ENCODE assay signal across 1 fruit fly cellular context in genomic region chr2L:20061018-20061657, dm6.
TF ChIP-seq lines count a peak whose summit lies in the region.

Gene barr, minus strand, starts transcription at chr2L:20061370.
Gene lok, plus strand, starts transcription at chr2L:20061422.

TF ChIP-seq in whole organism, embryonic, 481 proteins besides CTCF, POLR2A, EP300 and RAD21 (continued from another document and continues in another):
- TF ChIP-seq prd (optimal IDR thresholded peaks at IDR 0.05; lab: Kevin White, UChicago), result no peak
- peak; percentile 57; the same call in 2 of the 3 replicates for TF ChIP-seq prd (GFP tag; IDR thresholded peaks at IDR 0.05; lab: Robert Waterston, UW)
- peak; percentile 44 for TF ChIP-seq Antp (GFP tag; optimal IDR thresholded peaks at IDR 0.05; lab: Kevin White, UChicago)
- TF ChIP-seq CG32772 (GFP tag; IDR thresholded peaks at IDR 0.05; lab: Robert Waterston, UW), result 0 out of 2 replicates have a peak, but pooled peaks have one; percentile 6
- peak; percentile 78 for TF ChIP-seq CG14710 (tag; optimal IDR thresholded peaks at IDR 0.05; lab: Kevin White, UChicago)
- TF ChIP-seq ci (GFP tag; IDR thresholded peaks at IDR 0.05; lab: Robert Waterston, UW), result 0 out of 3 replicates have a peak, but pooled peaks have one; percentile 10
- TF ChIP-seq CG1832 (GFP tag; optimal IDR thresholded peaks at IDR 0.05; lab: Kevin White, UChicago), result no peak
- peak; percentile 67 for TF ChIP-seq zfh2 (GFP tag; optimal IDR thresholded peaks at IDR 0.05; lab: Kevin White, UChicago)
- TF ChIP-seq psq (GFP tag; optimal IDR thresholded peaks at IDR 0.05; lab: Kevin White, UChicago), result peak; percentile 44
- TF ChIP-seq CG12104 (GFP tag; optimal IDR thresholded peaks at IDR 0.05; lab: Kevin White, UChicago), result peak; percentile 55
- no peak for TF ChIP-seq CG9797 (GFP tag; optimal IDR thresholded peaks at IDR 0.05; lab: Kevin White, UChicago)
- no peak for TF ChIP-seq unc-4 (GFP tag; IDR thresholded peaks at IDR 0.05; lab: Robert Waterston, UW; ENCODE audit: partially characterized antibody)
- TF ChIP-seq CG10543 (GFP tag; optimal IDR thresholded peaks at IDR 0.05; lab: Kevin White, UChicago), result peak; percentile 62
- no peak for TF ChIP-seq tio (GFP tag; optimal IDR thresholded peaks at IDR 0.05; lab: Kevin White, UChicago)
- TF ChIP-seq CG9876 (GFP tag; optimal IDR thresholded peaks at IDR 0.05; lab: Kevin White, UChicago), result peak; percentile 5
- no peak for TF ChIP-seq CG13894 (tag; optimal IDR thresholded peaks at IDR 0.05; lab: Kevin White, UChicago)
- peak; percentile 8 for TF ChIP-seq CG12236 (GFP tag; optimal IDR thresholded peaks at IDR 0.05; lab: Kevin White, UChicago)
- peak; percentile 47 for TF ChIP-seq CG1647 (GFP tag; optimal IDR thresholded peaks at IDR 0.05; lab: Kevin White, UChicago)
- no peak for TF ChIP-seq dati (GFP tag; IDR thresholded peaks at IDR 0.05; lab: Robert Waterston, UW)
- TF ChIP-seq pum (GFP tag; optimal IDR thresholded peaks at IDR 0.05; lab: Kevin White, UChicago), result peak; percentile 67
- TF ChIP-seq CG17912 (GFP tag; optimal IDR thresholded peaks at IDR 0.05; lab: Kevin White, UChicago), result no peak
- TF ChIP-seq lola (GFP tag; optimal IDR thresholded peaks at IDR 0.05; lab: Kevin White, UChicago), result peak in 1 of 3 experiments; percentile 59
- TF ChIP-seq CG8281 (tag; optimal IDR thresholded peaks at IDR 0.05; lab: Kevin White, UChicago), result no peak
- TF ChIP-seq shn (GFP tag; optimal IDR thresholded peaks at IDR 0.05; lab: Kevin White, UChicago), result peak; percentile 59
- TF ChIP-seq CG2116 (GFP tag; optimal IDR thresholded peaks at IDR 0.05; lab: Kevin White, UChicago), result peak; percentile 93
- peak; percentile 60 for TF ChIP-seq lilli (GFP tag; optimal IDR thresholded peaks at IDR 0.05; lab: Kevin White, UChicago)
- TF ChIP-seq CG10654 (GFP tag; optimal IDR thresholded peaks at IDR 0.05; lab: Kevin White, UChicago), result peak; percentile 27
- TF ChIP-seq D19B (GFP tag; optimal IDR thresholded peaks at IDR 0.05; lab: Kevin White, UChicago), result peak; percentile 29
- no peak for TF ChIP-seq MTF-1 (GFP tag; optimal IDR thresholded peaks at IDR 0.05; lab: Kevin White, UChicago; ENCODE audit: borderline replicate concordance)
- peak; percentile 16 for TF ChIP-seq cato (GFP tag; optimal IDR thresholded peaks at IDR 0.05; lab: Kevin White, UChicago; ENCODE audit: borderline replicate concordance)
- TF ChIP-seq Ptx1 (GFP tag; IDR thresholded peaks at IDR 0.05; lab: Robert Waterston, UW), result peak; percentile 61; the same call in 1 of the 2 replicates
- TF ChIP-seq Abd-B (GFP tag; optimal IDR thresholded peaks at IDR 0.05; lab: Kevin White, UChicago), result peak; percentile 71
- TF ChIP-seq HHEX (GFP tag; optimal IDR thresholded peaks at IDR 0.05; lab: Kevin White, UChicago), result no peak
- TF ChIP-seq fd102C (GFP tag; optimal IDR thresholded peaks at IDR 0.05; lab: Kevin White, UChicago), result no peak
- peak; percentile 93 for TF ChIP-seq CG3995 (GFP tag; optimal IDR thresholded peaks at IDR 0.05; lab: Kevin White, UChicago)
- peak; percentile 19 for TF ChIP-seq Dek (tag; optimal IDR thresholded peaks at IDR 0.05; lab: Kevin White, UChicago)
- TF ChIP-seq Hr3 (GFP tag; optimal IDR thresholded peaks at IDR 0.05; lab: Kevin White, UChicago), result peak; percentile 66
- TF ChIP-seq CG8388 (GFP tag; optimal IDR thresholded peaks at IDR 0.05; lab: Kevin White, UChicago), result peak; percentile 62
- TF ChIP-seq slp2 (GFP tag; optimal IDR thresholded peaks at IDR 0.05; lab: Kevin White, UChicago), result peak; percentile 14
- 0 out of 2 replicates have a peak, but pooled peaks have one; percentile 7 for TF ChIP-seq CG14014 (GFP tag; IDR thresholded peaks at IDR 0.05; lab: Robert Waterston, UW)
- no peak for TF ChIP-seq CG2202 (tag; optimal IDR thresholded peaks at IDR 0.05; lab: Kevin White, UChicago)
- peak; percentile 19 for TF ChIP-seq vfl (GFP tag; optimal IDR thresholded peaks at IDR 0.05; lab: Kevin White, UChicago)
- no peak for TF ChIP-seq Nf-YA (GFP tag; IDR thresholded peaks at IDR 0.05; lab: Robert Waterston, UW)
- no peak for TF ChIP-seq cwo (GFP tag; optimal IDR thresholded peaks at IDR 0.05; lab: Kevin White, UChicago)
- TF ChIP-seq insv (GFP tag; optimal IDR thresholded peaks at IDR 0.05; lab: Kevin White, UChicago), result no peak
- TF ChIP-seq CG17802 (tag; optimal IDR thresholded peaks at IDR 0.05; lab: Kevin White, UChicago), result peak; percentile 3
- peak in 1 of 2 experiments; percentile 57 for TF ChIP-seq Hr51 (GFP tag; optimal IDR thresholded peaks at IDR 0.05; lab: Kevin White, UChicago)
- TF ChIP-seq CG3281 (GFP tag; optimal IDR thresholded peaks at IDR 0.05; lab: Kevin White, UChicago), result peak; percentile 14
- TF ChIP-seq PHDP (tag; optimal IDR thresholded peaks at IDR 0.05; lab: Kevin White, UChicago), result peak; percentile 5
- TF ChIP-seq CG4854 (GFP tag; optimal IDR thresholded peaks at IDR 0.05; lab: Kevin White, UChicago), result peak; percentile 9
- peak; percentile 83 for TF ChIP-seq row (GFP tag; IDR thresholded peaks at IDR 0.05; lab: Robert Waterston, UW)
- peak; percentile 6 for TF ChIP-seq gro (GFP tag; optimal IDR thresholded peaks at IDR 0.05; lab: Kevin White, UChicago)
- no peak for TF ChIP-seq CG12299 (tag; optimal IDR thresholded peaks at IDR 0.05; lab: Kevin White, UChicago)
- no peak for TF ChIP-seq h (optimal IDR thresholded peaks at IDR 0.05; lab: Kevin White, UChicago)
- TF ChIP-seq CG30020 (tag; optimal IDR thresholded peaks at IDR 0.05; lab: Kevin White, UChicago), result peak; percentile 66
- no peak for TF ChIP-seq hb (GFP tag; IDR thresholded peaks at IDR 0.05; lab: Robert Waterston, UW; ENCODE audit: partially characterized antibody)
- no peak for TF ChIP-seq Ravus (GFP tag; IDR thresholded peaks at IDR 0.05; lab: Robert Waterston, UW)
- peak; percentile 63 for TF ChIP-seq sug (tag; optimal IDR thresholded peaks at IDR 0.05; lab: Kevin White, UChicago)
- peak; percentile 60; the same call in 1 of the 2 replicates for TF ChIP-seq CG4404 (GFP tag; IDR thresholded peaks at IDR 0.05; lab: Robert Waterston, UW)
- peak; percentile 58 for TF ChIP-seq CG18619 (GFP tag; optimal IDR thresholded peaks at IDR 0.05; lab: Kevin White, UChicago)
- peak; percentile 60 for TF ChIP-seq grau (tag; optimal IDR thresholded peaks at IDR 0.05; lab: Kevin White, UChicago)
- peak; percentile 7 for TF ChIP-seq Six4 (GFP tag; optimal IDR thresholded peaks at IDR 0.05; lab: Kevin White, UChicago)
- TF ChIP-seq tin (GFP tag; optimal IDR thresholded peaks at IDR 0.05; lab: Kevin White, UChicago), result peak; percentile 53
- TF ChIP-seq mirr (GFP tag; optimal IDR thresholded peaks at IDR 0.05; lab: Kevin White, UChicago), result no peak
- no peak for TF ChIP-seq CG7745 (tag; optimal IDR thresholded peaks at IDR 0.05; lab: Kevin White, UChicago)
- peak; percentile 66 for TF ChIP-seq CG12391 (tag; optimal IDR thresholded peaks at IDR 0.05; lab: Kevin White, UChicago)
- peak; percentile 63 for TF ChIP-seq dmrt11E (tag; optimal IDR thresholded peaks at IDR 0.05; lab: Kevin White, UChicago)
- peak; percentile 56 for TF ChIP-seq CG12659 (GFP tag; optimal IDR thresholded peaks at IDR 0.05; lab: Kevin White, UChicago)
- TF ChIP-seq CG5180 (GFP tag; optimal IDR thresholded peaks at IDR 0.05; lab: Kevin White, UChicago), result no peak
- peak; percentile 88 for TF ChIP-seq sens (GFP tag; lab: Kevin White, UChicago)
- TF ChIP-seq crc (GFP tag; optimal IDR thresholded peaks at IDR 0.05; lab: Kevin White, UChicago), result peak; percentile 15
- no peak for TF ChIP-seq CG34224 (GFP tag; IDR thresholded peaks at IDR 0.05; lab: Robert Waterston, UW; ENCODE audit: partially characterized antibody)
- TF ChIP-seq ssp (GFP tag; IDR thresholded peaks at IDR 0.05; lab: Robert Waterston, UW), result peak; percentile 43; the same call in 1 of the 2 replicates
- peak; percentile 75 for TF ChIP-seq CG2120 (GFP tag; optimal IDR thresholded peaks at IDR 0.05; lab: Kevin White, UChicago)
- TF ChIP-seq CG13775 (GFP tag; optimal IDR thresholded peaks at IDR 0.05; lab: Kevin White, UChicago), result peak; percentile 71
- no peak for TF ChIP-seq toy (GFP tag; IDR thresholded peaks at IDR 0.05; lab: Robert Waterston, UW)
- TF ChIP-seq stwl (tag; optimal IDR thresholded peaks at IDR 0.05; lab: Kevin White, UChicago), result peak; percentile 24
- peak; percentile 25 for TF ChIP-seq CG12942 (GFP tag; optimal IDR thresholded peaks at IDR 0.05; lab: Kevin White, UChicago)
- TF ChIP-seq pan (optimal IDR thresholded peaks at IDR 0.05; lab: Kevin White, UChicago), result no peak
- no peak for TF ChIP-seq pan (GFP tag; optimal IDR thresholded peaks at IDR 0.05 in 1 of 2, IDR thresholded peaks at IDR 0.05 in 1 of 2)
- TF ChIP-seq CG1233 (GFP tag; optimal IDR thresholded peaks at IDR 0.05; lab: Kevin White, UChicago), result peak; percentile 49
- TF ChIP-seq mld (GFP tag; IDR thresholded peaks at IDR 0.05; lab: Robert Waterston, UW; ENCODE audit: partially characterized antibody), result no peak
- no peak for TF ChIP-seq fru (optimal IDR thresholded peaks at IDR 0.05; lab: Kevin White, UChicago)
- no peak for TF ChIP-seq Hey (tag; optimal IDR thresholded peaks at IDR 0.05; lab: Kevin White, UChicago)
- peak; percentile 65 for TF ChIP-seq ind (GFP tag; optimal IDR thresholded peaks at IDR 0.05; lab: Kevin White, UChicago)
- TF ChIP-seq CG31388 (GFP tag; optimal IDR thresholded peaks at IDR 0.05; lab: Kevin White, UChicago), result peak; percentile 12
- peak; percentile 60 for TF ChIP-seq CG18476 (GFP tag; optimal IDR thresholded peaks at IDR 0.05; lab: Kevin White, UChicago)
- no peak for TF ChIP-seq CG17186 (GFP tag; optimal IDR thresholded peaks at IDR 0.05; lab: Kevin White, UChicago)
- TF ChIP-seq CG4424 (GFP tag; optimal IDR thresholded peaks at IDR 0.05; lab: Kevin White, UChicago), result peak; percentile 58
- TF ChIP-seq bab2 (GFP tag; optimal IDR thresholded peaks at IDR 0.05; lab: Kevin White, UChicago), result peak; percentile 24
- peak; percentile 57 for TF ChIP-seq pnt (GFP tag; optimal IDR thresholded peaks at IDR 0.05; lab: Kevin White, UChicago)
- peak; percentile 3 for TF ChIP-seq CG15011 (GFP tag; optimal IDR thresholded peaks at IDR 0.05; lab: Kevin White, UChicago)
- TF ChIP-seq Ets97D (GFP tag; optimal IDR thresholded peaks at IDR 0.05; lab: Kevin White, UChicago), result peak; percentile 51
- peak; percentile 35 for TF ChIP-seq Hmr (GFP tag; optimal IDR thresholded peaks at IDR 0.05; lab: Kevin White, UChicago)
- TF ChIP-seq kay (GFP tag; optimal IDR thresholded peaks at IDR 0.05; lab: Kevin White, UChicago), result peak; percentile 39
- peak; percentile 23; the same call in 1 of the 2 replicates for TF ChIP-seq Xrp1 (GFP tag; IDR thresholded peaks at IDR 0.05; lab: Robert Waterston, UW)
- peak; percentile 49 for TF ChIP-seq YL-1 (GFP tag; optimal IDR thresholded peaks at IDR 0.05; lab: Kevin White, UChicago)
- TF ChIP-seq CG7963 (GFP tag; IDR thresholded peaks at IDR 0.05; lab: Robert Waterston, UW; ENCODE audit: partially characterized antibody), result no peak
- TF ChIP-seq chif (GFP tag; optimal IDR thresholded peaks at IDR 0.05; lab: Kevin White, UChicago), result peak; percentile 10 to 65
- TF ChIP-seq CG4360 (GFP tag; IDR thresholded peaks at IDR 0.05; lab: Robert Waterston, UW), result no peak
- peak in 1 of 2 experiments; percentile 86 for TF ChIP-seq Dfd (GFP tag; optimal IDR thresholded peaks at IDR 0.05; lab: Kevin White, UChicago)
- peak; percentile 37 for TF ChIP-seq Mad (GFP tag; optimal IDR thresholded peaks at IDR 0.05; lab: Kevin White, UChicago)
- peak; percentile 42 for TF ChIP-seq CG16863 (GFP tag; optimal IDR thresholded peaks at IDR 0.05; lab: Kevin White, UChicago)
- peak in 1 of 2 experiments; percentile 56 for TF ChIP-seq Pdp1 (GFP tag; optimal IDR thresholded peaks at IDR 0.05; lab: Kevin White, UChicago)
- peak; percentile 63; the same call in 2 of the 3 replicates for TF ChIP-seq Dbx (GFP tag; IDR thresholded peaks at IDR 0.05; lab: Robert Waterston, UW)
- no peak for TF ChIP-seq CG2889 (GFP tag; IDR thresholded peaks at IDR 0.05; lab: Robert Waterston, UW)
- TF ChIP-seq lab (GFP tag; optimal IDR thresholded peaks at IDR 0.05; lab: Kevin White, UChicago), result no peak
- TF ChIP-seq gfzf (GFP tag; optimal IDR thresholded peaks at IDR 0.05; lab: Kevin White, UChicago), result peak; percentile 21
- no peak for TF ChIP-seq CG11695 (GFP tag; IDR thresholded peaks at IDR 0.05; lab: Robert Waterston, UW)
- no peak for TF ChIP-seq BtbVII (GFP tag; optimal IDR thresholded peaks at IDR 0.05; lab: Kevin White, UChicago)
- TF ChIP-seq CG17612 (GFP tag; IDR thresholded peaks at IDR 0.05; lab: Robert Waterston, UW), result no peak
- peak; percentile 34 for TF ChIP-seq MBD-R2 (GFP tag; IDR thresholded peaks at IDR 0.05; lab: Robert Waterston, UW)
- peak; percentile 16 for TF ChIP-seq Hmx (GFP tag; optimal IDR thresholded peaks at IDR 0.05; lab: Kevin White, UChicago)
- TF ChIP-seq Fer1 (GFP tag; optimal IDR thresholded peaks at IDR 0.05; lab: Kevin White, UChicago), result no peak
- TF ChIP-seq Ada2b (GFP tag; IDR thresholded peaks at IDR 0.05; lab: Robert Waterston, UW), result 0 out of 2 replicates have a peak, but pooled peaks have one; percentile 25
- TF ChIP-seq CG33557 (GFP tag; optimal IDR thresholded peaks at IDR 0.05; lab: Kevin White, UChicago), result peak; percentile 25
- no peak for TF ChIP-seq Blimp-1 (GFP tag; optimal IDR thresholded peaks at IDR 0.05; lab: Kevin White, UChicago)
- peak; percentile 17 for TF ChIP-seq CG1603 (tag; optimal IDR thresholded peaks at IDR 0.05; lab: Kevin White, UChicago)
- TF ChIP-seq wek (GFP tag; optimal IDR thresholded peaks at IDR 0.05; lab: Kevin White, UChicago), result no peak
- peak; percentile 99 for TF ChIP-seq CG7928 (GFP tag; optimal IDR thresholded peaks at IDR 0.05; lab: Kevin White, UChicago)
- no peak for TF ChIP-seq Atf6 (GFP tag; IDR thresholded peaks at IDR 0.05; lab: Robert Waterston, UW)
- TF ChIP-seq Dp (GFP tag; optimal IDR thresholded peaks at IDR 0.05; lab: Kevin White, UChicago), result peak; percentile 57
- TF ChIP-seq Fer2 (tag; optimal IDR thresholded peaks at IDR 0.05; lab: Kevin White, UChicago), result peak; percentile 21
- no peak for TF ChIP-seq ase (GFP tag; IDR thresholded peaks at IDR 0.05; lab: Robert Waterston, UW)
- TF ChIP-seq Med (GFP tag; lab: Kevin White, UChicago), result peak; percentile 82
- peak in 1 of 2 experiments; percentile 9 for TF ChIP-seq crp (GFP tag; optimal IDR thresholded peaks at IDR 0.05; lab: Kevin White, UChicago)
- TF ChIP-seq Ssrp (tag; optimal IDR thresholded peaks at IDR 0.05; lab: Kevin White, UChicago), result peak; percentile 49
- no peak for TF ChIP-seq run (tag; optimal IDR thresholded peaks at IDR 0.05; lab: Kevin White, UChicago)
- no peak for TF ChIP-seq CG17359 (tag; optimal IDR thresholded peaks at IDR 0.05; lab: Kevin White, UChicago)
- TF ChIP-seq hkb (optimal IDR thresholded peaks at IDR 0.05; lab: Kevin White, UChicago), result no peak
- TF ChIP-seq hkb (GFP tag; IDR thresholded peaks at IDR 0.05; lab: Robert Waterston, UW), result no peak
